Fruit fly (Drosophila melanogaster): Measurements from ENCODE around the gene CG14258.

dm6 chr3R:27099579-27099978 is 6.6 kb downstream of the CG14258 start, which contains the start of gene eater:
- TF ChIP-seq CG8478 (optimal IDR thresholded peaks at IDR 0.05) (no peak), CTCF (optimal IDR thresholded peaks at IDR 0.05) (no peak)
